Fruit fly (Drosophila melanogaster) whole organism, embryonic: ENCODE results near the gene CG46059.
A peak's percentile ranks its signal among the peaks of the same experiment; 100 is the strongest.

Experiments used
- Awh ChIP-seq: fragments of 200-800 bp; sonication (Bioruptor generic); IDR thresholded peaks from 2 replicates; pipeline ENCODE4, ENCODE4 v1.3.6; 2022; ENCODE audit warnings: missing biosample characterization, missing genetic modification characterization
- CG10565 ChIP-seq: fragments of 200-800 bp; sonication (Bioruptor generic); optimal IDR thresholded peaks from 3 replicates; lab custom pipeline; 2016; ENCODE audit warnings: missing biosample characterization, mild to moderate bottlenecking, missing genetic modification characterization
- CG11085 ChIP-seq: fragments of 200-800 bp; sonication (Bioruptor generic); IDR thresholded peaks from 2 replicates; pipeline ENCODE4 v1.3.6; 2022; ENCODE audit warnings: missing biosample characterization, missing genetic modification characterization
- CG11456 ChIP-seq: fragments of 200-800 bp; sonication (Bioruptor generic); IDR thresholded peaks from 3 replicates; pipeline ENCODE4 v1.3.6; 2022; ENCODE audit warnings: missing biosample characterization, missing genetic modification characterization
- CG12219 ChIP-seq: fragments of 200-800 bp; sonication (Bioruptor generic); optimal IDR thresholded peaks from 3 replicates; lab custom pipeline; 2018; ENCODE audit warnings: missing biosample characterization, mild to moderate bottlenecking, missing genetic modification characterization
- CG12769 ChIP-seq: fragments of 200-800 bp; sonication (Bioruptor generic); optimal IDR thresholded peaks from 2 replicates; lab custom pipeline; 2019; ENCODE audit warnings: missing biosample characterization, mild to moderate bottlenecking, missing genetic modification characterization, moderate library complexity
- CG13287 ChIP-seq: fragments of 200-800 bp; sonication (Bioruptor generic); IDR thresholded peaks from 2 replicates; pipeline ENCODE4 v1.3.6; 2022; ENCODE audit warnings: missing biosample characterization, missing genetic modification characterization; ENCODE audit not compliant: partially characterized antibody
- CG17359 ChIP-seq: fragments of 200-800 bp; sonication (Bioruptor generic); optimal IDR thresholded peaks from 3 replicates; lab custom pipeline; 2018; ENCODE audit warnings: missing biosample characterization, mild to moderate bottlenecking, missing genetic modification characterization, moderate library complexity
- CG4282 ChIP-seq: fragments of 200-800 bp; sonication (Bioruptor generic); optimal IDR thresholded peaks from 2 replicates; lab custom pipeline; 2016; ENCODE audit warnings: missing biosample characterization, missing genetic modification characterization
- CG5180 ChIP-seq: fragments of 200-800 bp; sonication (Bioruptor generic); optimal IDR thresholded peaks from 3 replicates; lab custom pipeline; 2017; ENCODE audit warnings: missing biosample characterization, missing genetic modification characterization, mild to moderate bottlenecking, moderate library complexity, missing genetic modification reagents
- CG6791 ChIP-seq: fragments of 200-800 bp; sonication (Bioruptor generic); IDR thresholded peaks from 3 replicates; pipeline ENCODE4 v1.3.6; 2022; ENCODE audit warnings: missing biosample characterization, missing genetic modification characterization; ENCODE audit not compliant: partially characterized antibody
- CG7963 ChIP-seq: fragments of 200-800 bp; sonication (Bioruptor generic); IDR thresholded peaks from 3 replicates; pipeline ENCODE4 v1.3.6; 2022; ENCODE audit warnings: missing biosample characterization, missing genetic modification characterization; ENCODE audit not compliant: partially characterized antibody
- CG9609 ChIP-seq: fragments of 200-800 bp; sonication (Bioruptor generic); optimal IDR thresholded peaks from 3 replicates; lab custom pipeline; 2016; ENCODE audit warnings: missing biosample characterization, missing genetic modification characterization
- CG9876 ChIP-seq: fragments of 200-800 bp; sonication (Bioruptor generic); optimal IDR thresholded peaks from 2 replicates; lab custom pipeline; 2016; ENCODE audit warnings: missing biosample characterization, missing genetic modification characterization
- CG9932 ChIP-seq: fragments of 200-800 bp; sonication (Bioruptor generic); IDR thresholded peaks from 2 replicates; pipeline ENCODE4 v1.3.6; 2022; ENCODE audit warnings: missing biosample characterization, missing genetic modification characterization
- D ChIP-seq, 2 experiments: fragments of 200-800 bp in 1 of 2; fragments of >200 bp in 1 of 2; sonication (Bioruptor generic) in 1 of 2; optimal IDR thresholded peaks; 2 replicates in 1 of 2; 3 replicates in 1 of 2; lab custom pipeline; 2017; ENCODE audit warnings: mild to moderate bottlenecking in 1 of 2, missing biosample characterization in 1 of 2, missing genetic modification characterization in 1 of 2, missing genetic modification reagents in 1 of 2
- D19B ChIP-seq: fragments of 200-800 bp; sonication (Bioruptor generic); optimal IDR thresholded peaks from 2 replicates; lab custom pipeline; 2017; ENCODE audit warnings: missing biosample characterization, mild to moderate bottlenecking, missing genetic modification characterization
- Dip2 ChIP-seq: fragments of 200-800 bp; sonication (Bioruptor generic); IDR thresholded peaks from 2 replicates; pipeline ENCODE4 v1.3.6; 2022; ENCODE audit warnings: missing biosample characterization, missing genetic modification characterization
- HLHmδ ChIP-seq: fragments of 200-800 bp; sonication (Bioruptor generic); optimal IDR thresholded peaks from 2 replicates; lab custom pipeline; 2018; ENCODE audit warnings: missing biosample characterization, mild to moderate bottlenecking, missing genetic modification characterization, moderate library complexity
- Hmx ChIP-seq: fragments of 200-800 bp; sonication (Bioruptor generic); optimal IDR thresholded peaks from 2 replicates; lab custom pipeline; 2016; ENCODE audit warnings: missing biosample characterization, missing genetic modification characterization
- Hr3 ChIP-seq: fragments of 200-800 bp; sonication (Bioruptor generic); optimal IDR thresholded peaks from 3 replicates; lab custom pipeline; 2016; ENCODE audit warnings: missing biosample characterization, missing genetic modification characterization
- Hsf ChIP-seq: fragments of 200-800 bp; sonication (Bioruptor generic); optimal IDR thresholded peaks from 3 replicates; lab custom pipeline; 2016; ENCODE audit warnings: missing biosample characterization, missing genetic modification characterization
- NC2α ChIP-seq: fragments of 200-800 bp; sonication (Bioruptor generic); optimal IDR thresholded peaks from 2 replicates; lab custom pipeline; 2016; ENCODE audit warnings: missing biosample characterization, missing genetic modification characterization
- Nf-YA ChIP-seq: fragments of 200-800 bp; sonication (Bioruptor generic); IDR thresholded peaks from 2 replicates; pipeline ENCODE4 v1.3.6; 2022; ENCODE audit warnings: missing biosample characterization, missing genetic modification characterization
- Nf-YB ChIP-seq: fragments of 200-800 bp; sonication (Bioruptor generic); optimal IDR thresholded peaks from 3 replicates; lab custom pipeline; 2019; ENCODE audit warnings: missing biosample characterization, mild to moderate bottlenecking, missing genetic modification characterization, moderate library complexity
- Nf-YC ChIP-seq: fragments of 200-800 bp; optimal IDR thresholded peaks from 3 replicates; lab custom pipeline; 2019; ENCODE audit warnings: missing biosample characterization, mild to moderate bottlenecking, missing genetic modification characterization, moderate library complexity
- Ravus ChIP-seq: fragments of 200-800 bp; sonication (Bioruptor generic); IDR thresholded peaks from 2 replicates; pipeline ENCODE4 v1.3.6; 2022; ENCODE audit warnings: missing biosample characterization, missing genetic modification characterization
- Six4 ChIP-seq: fragments of 200-800 bp; sonication (Bioruptor generic); optimal IDR thresholded peaks from 2 replicates; lab custom pipeline; 2016; ENCODE audit warnings: missing biosample characterization, missing genetic modification characterization
- TFAM ChIP-seq: fragments of 200-800 bp; sonication (Bioruptor generic); optimal IDR thresholded peaks from 2 replicates; lab custom pipeline; 2017; ENCODE audit warnings: missing biosample characterization, missing genetic modification characterization, inconsistent platforms
- Usf ChIP-seq: fragments of 200-800 bp; sonication (Bioruptor generic); optimal IDR thresholded peaks from 2 replicates; lab custom pipeline; 2017; ENCODE audit warnings: missing genotype, missing biosample characterization, missing genetic modification characterization
- Vsx1 ChIP-seq: fragments of 200-800 bp; sonication (Bioruptor generic); optimal IDR thresholded peaks from 2 replicates; lab custom pipeline; 2017; ENCODE audit warnings: missing biosample characterization, mild to moderate bottlenecking, missing genetic modification characterization, missing genetic modification reagents
- aop ChIP-seq: fragments of 200-800 bp; sonication (Bioruptor generic); IDR thresholded peaks from 2 replicates; pipeline ENCODE4 v1.3.6; 2022; ENCODE audit warnings: missing biosample characterization, missing genetic modification characterization
- cg ChIP-seq: fragments of 200-800 bp; sonication (Bioruptor generic); optimal IDR thresholded peaks from 3 replicates; lab custom pipeline; 2019; ENCODE audit warnings: missing biosample characterization, mild to moderate bottlenecking, missing genetic modification characterization, moderate library complexity
- cwo ChIP-seq: fragments of 200-800 bp; sonication (Bioruptor generic); optimal IDR thresholded peaks from 3 replicates; lab custom pipeline; 2017; ENCODE audit warnings: missing biosample characterization, missing genetic modification characterization, mild to moderate bottlenecking, moderate library complexity, missing genetic modification reagents
- da ChIP-seq: fragments of 200-800 bp; sonication (Bioruptor generic); optimal IDR thresholded peaks from 2 replicates; lab custom pipeline; 2016; ENCODE audit warnings: missing biosample characterization, missing genetic modification characterization
- dpn ChIP-seq, 2 experiments: fragments of 200-800 bp; sonication (Bioruptor generic); optimal IDR thresholded peaks; 3 replicates each; lab custom pipeline; 2016; ENCODE audit warnings: missing biosample characterization in 2 of 2, missing genetic modification characterization in 2 of 2
- dysf ChIP-seq: fragments of 200-800 bp; sonication (Bioruptor generic); IDR thresholded peaks from 3 replicates; pipeline ENCODE4 v1.3.6; 2022; ENCODE audit warnings: missing biosample characterization, missing genetic modification characterization
- en ChIP-seq: fragments of 200-800 bp; sonication (Bioruptor generic); optimal IDR thresholded peaks from 2 replicates; lab custom pipeline; 2016; ENCODE audit warnings: missing biosample characterization, missing genetic modification characterization
- gce ChIP-seq: fragments of 200-800 bp; sonication (Bioruptor generic); IDR thresholded peaks from 3 replicates; pipeline ENCODE4 v1.3.6; 2022; ENCODE audit warnings: missing biosample characterization, missing genetic modification characterization
- gcm ChIP-seq: fragments of 200-800 bp; sonication (Bioruptor generic); optimal IDR thresholded peaks from 2 replicates; lab custom pipeline; 2019; ENCODE audit warnings: missing biosample characterization, mild to moderate bottlenecking, missing genetic modification characterization, moderate library complexity
- klu ChIP-seq: fragments of 200-800 bp; sonication (Bioruptor generic); IDR thresholded peaks from 2 replicates; pipeline ENCODE4 v1.3.6; 2022; ENCODE audit warnings: missing biosample characterization, missing genetic modification characterization
- luna ChIP-seq: fragments of 200-800 bp; sonication (Bioruptor generic); optimal IDR thresholded peaks from 2 replicates; lab custom pipeline; 2016; ENCODE audit warnings: missing biosample characterization, missing genetic modification characterization
- nau ChIP-seq: fragments of 200-800 bp; sonication (Bioruptor generic); optimal IDR thresholded peaks from 3 replicates; lab custom pipeline; 2017; ENCODE audit warnings: missing biosample characterization, mild to moderate bottlenecking, missing genetic modification characterization, missing genetic modification reagents
- row ChIP-seq: fragments of 200-800 bp; sonication (Bioruptor generic); IDR thresholded peaks from 3 replicates; pipeline ENCODE4 v1.3.6; 2022; ENCODE audit warnings: missing biosample characterization, missing genetic modification characterization
- sens ChIP-seq: fragments of 200-800 bp; sonication (Bioruptor generic); peaks from one replicate; lab custom pipeline; 2016; ENCODE audit warnings: missing biosample characterization, missing genetic modification characterization
- sqz ChIP-seq: fragments of 200-800 bp; sonication (Bioruptor generic); optimal IDR thresholded peaks from 3 replicates; lab custom pipeline; 2018; ENCODE audit warnings: missing biosample characterization, mild to moderate bottlenecking, missing genetic modification characterization
- stwl ChIP-seq: fragments of 200-800 bp; sonication (Bioruptor generic); optimal IDR thresholded peaks from 3 replicates; lab custom pipeline; 2018; ENCODE audit warnings: missing biosample characterization, mild to moderate bottlenecking, missing genetic modification characterization, moderate library complexity
- tx ChIP-seq: fragments of 200-800 bp; sonication (Bioruptor generic); optimal IDR thresholded peaks from 2 replicates; lab custom pipeline; 2016; ENCODE audit warnings: missing biosample characterization, missing genetic modification characterization
- zf30C ChIP-seq: fragments of 200-800 bp; sonication (Bioruptor generic); optimal IDR thresholded peaks from 3 replicates; lab custom pipeline; 2018; ENCODE audit warnings: missing biosample characterization, mild to moderate bottlenecking, missing genetic modification characterization
- zfh1 ChIP-seq: fragments of 200-800 bp; sonication (Bioruptor generic); IDR thresholded peaks from 3 replicates; pipeline ENCODE4 v1.3.6; 2022; ENCODE audit warnings: missing biosample characterization, missing genetic modification characterization

Gene CG46059

DNA sequence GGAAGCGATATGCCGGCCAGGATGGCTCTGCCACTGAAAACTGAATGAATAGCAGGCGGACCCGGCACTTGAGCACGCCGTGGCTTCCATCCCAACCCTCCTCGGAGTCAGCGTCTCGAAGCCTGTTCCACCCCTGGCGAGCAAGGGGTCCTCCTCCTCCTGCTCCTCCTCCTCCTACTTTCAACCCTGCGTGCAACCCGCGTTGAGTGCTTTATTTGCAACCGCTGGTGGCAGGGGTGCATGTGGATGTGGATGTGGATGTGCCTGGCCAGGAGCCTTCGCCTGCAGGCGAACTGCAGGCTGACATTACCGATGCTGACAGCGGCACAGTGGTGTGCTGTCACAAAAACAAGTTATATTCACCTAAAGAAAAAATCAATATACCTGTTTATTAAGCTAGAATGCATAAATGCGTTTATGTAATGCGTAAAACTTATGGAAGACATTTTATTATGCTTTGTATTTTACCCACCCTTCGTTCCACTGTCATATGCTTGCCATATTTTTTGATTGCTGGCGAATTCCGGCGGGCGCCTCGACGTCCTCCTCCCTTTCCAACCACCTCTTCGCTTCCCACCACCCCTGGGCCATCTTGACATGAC, 13.0 kb upstream of the CG46059 start (continued):
- TF ChIP-seq gcm (GFP tag; lab: Kevin White, UChicago) (peak; percentile 60), Dip2 (GFP tag; lab: Robert Waterston, UW) (no peak), CG11085 (GFP tag; lab: Robert Waterston, UW) (no peak), luna (GFP tag; lab: Kevin White, UChicago) (no peak), D19B (GFP tag; lab: Kevin White, UChicago) (no peak), Hmx (GFP tag; lab: Kevin White, UChicago) (no peak), en (peak; percentile 25), CG17359 (tag; lab: Kevin White, UChicago) (peak; percentile 47), stwl (no peak), Six4 (GFP tag; lab: Kevin White, UChicago) (peak; percentile 29), cg (no peak), dpn (GFP tag; optimal IDR thresholded peaks at IDR 0.05; lab: Kevin White, UChicago) (peak in 1 of 2 experiments; percentile 41), Hsf (GFP tag; lab: Kevin White, UChicago) (peak; percentile 36), HLHmδ (GFP tag; lab: Kevin White, UChicago) (no peak), CG5180 (GFP tag; lab: Kevin White, UChicago) (no peak), CG11456 (no peak), CG6791 (GFP tag; lab: Robert Waterston, UW) (no peak), CG9932 (no peak), Awh (GFP tag; lab: Robert Waterston, UW) (peak; percentile 80), CG7963 (no peak), gce (GFP tag; lab: Robert Waterston, UW) (no peak), Nf-YA (0 out of 2 replicates have a peak, but pooled peaks have one; percentile 10), CG12769 (tag; lab: Kevin White, UChicago) (peak; percentile 9), Hr3 (GFP tag; lab: Kevin White, UChicago) (peak; percentile 0), Vsx1 (GFP tag; lab: Kevin White, UChicago) (no peak), nau (GFP tag; lab: Kevin White, UChicago) (peak; percentile 29), TFAM (GFP tag; lab: Kevin White, UChicago) (peak; percentile 2), sqz (GFP tag; lab: Kevin White, UChicago) (peak; percentile 26), Ravus (GFP tag; lab: Robert Waterston, UW) (peak; percentile 9; the same call in 1 of the 2 replicates), zf30C (GFP tag; lab: Kevin White, UChicago) (no peak), CG13287 (GFP tag; lab: Robert Waterston, UW) (no peak), Usf (GFP tag; lab: Kevin White, UChicago) (peak; percentile 22), CG10565 (no peak), cwo (GFP tag; lab: Kevin White, UChicago) (peak; percentile 15), klu (GFP tag; lab: Robert Waterston, UW) (no peak), CG4282 (peak; percentile 79), CG9609 (GFP tag; lab: Kevin White, UChicago) (peak; percentile 12), row (GFP tag; lab: Robert Waterston, UW) (peak; percentile 77), da (GFP tag; lab: Kevin White, UChicago) (no peak), Nf-YC (no peak), CG12219 (GFP tag; lab: Kevin White, UChicago) (peak; percentile 66), aop (GFP tag; lab: Robert Waterston, UW) (no peak), zfh1 (GFP tag; lab: Robert Waterston, UW) (peak; percentile 85), Nf-YB (GFP tag; lab: Kevin White, UChicago) (peak; percentile 24), NC2α (no peak), dysf (GFP tag; lab: Robert Waterston, UW) (peak; percentile 55; the same call in 2 of the 3 replicates), tx (GFP tag; lab: Kevin White, UChicago) (no peak), sens (GFP tag; lab: Kevin White, UChicago) (peak; percentile 95), CG9876 (GFP tag; lab: Kevin White, UChicago) (no peak), D (optimal IDR thresholded peaks at IDR 0.05; lab: Kevin White, UChicago) (no peak), D (GFP tag; optimal IDR thresholded peaks at IDR 0.05; lab: Kevin White, UChicago) (peak; percentile 76)
